Worm (Caenorhabditis elegans) whole organism, L3 larva: ENCODE results near the gene tag-65.

Experiments
- R02D3.7 ChIP-seq: fragments of 150-350 bp; optimal IDR thresholded peaks from 2 replicates; lab custom pipeline; 2014; ENCODE audit warnings: missing biosample characterization, missing genetic modification characterization
- ZK546.5 ChIP-seq: sonication (generic microtip); optimal IDR thresholded peaks from 2 replicates; lab custom pipeline; 2017; ENCODE audit warnings: missing biosample characterization, missing genetic modification characterization
- aly-2 ChIP-seq: fragments of 150-350 bp; optimal IDR thresholded peaks from 2 replicates; lab custom pipeline; 2014; ENCODE audit warnings: missing biosample characterization, missing genetic modification characterization
- ama-1 ChIP-seq: fragments of 150-350 bp; optimal IDR thresholded peaks from 2 replicates; lab custom pipeline; 2018
- ceh-16 ChIP-seq: sonication (generic microtip); optimal IDR thresholded peaks from 2 replicates; lab custom pipeline; 2017; ENCODE audit warnings: missing biosample characterization, missing genetic modification characterization
- ceh-28 ChIP-seq: fragments of 150-350 bp; optimal IDR thresholded peaks from 2 replicates; lab custom pipeline; 2014; ENCODE audit warnings: missing biosample characterization, missing genetic modification reagents, missing genetic modification characterization
- ceh-82 ChIP-seq: fragments of 150-350 bp; optimal IDR thresholded peaks from 2 replicates; lab custom pipeline; 2014; ENCODE audit warnings: missing biosample characterization, missing genetic modification characterization
- ceh-9 ChIP-seq: sonication (generic microtip); optimal IDR thresholded peaks from 2 replicates; lab custom pipeline; 2018; ENCODE audit warnings: missing biosample characterization, missing genetic modification characterization
- daf-12 ChIP-seq: fragments of 150-350 bp; optimal IDR thresholded peaks from 2 replicates; lab custom pipeline; 2014; ENCODE audit warnings: missing biosample characterization, missing genetic modification reagents, missing genetic modification characterization
- egl-27 ChIP-seq: sonication (generic microtip); optimal IDR thresholded peaks from 4 replicates; lab custom pipeline; 2017; ENCODE audit warnings: missing biosample characterization, missing genetic modification reagents, missing genetic modification characterization
- egl-5 ChIP-seq: fragments of 150-350 bp; optimal IDR thresholded peaks from 2 replicates; lab custom pipeline; 2017; ENCODE audit warnings: missing biosample characterization, missing genetic modification reagents, missing genetic modification characterization, inconsistent platforms
- elt-1 ChIP-seq: fragments of 150-350 bp; optimal IDR thresholded peaks from 2 replicates; lab custom pipeline; 2014; ENCODE audit warnings: missing biosample characterization, missing genetic modification characterization
- elt-2 ChIP-seq: sonication (generic microtip); optimal IDR thresholded peaks from 2 replicates; lab custom pipeline; 2016; ENCODE audit warnings: missing genetic modification reagents, mild to moderate bottlenecking, missing genetic modification characterization, missing compliant biosample characterization
- elt-3 ChIP-seq, 3 experiments: fragments of 150-350 bp in 1 of 3; sonication (generic microtip) in 2 of 3; optimal IDR thresholded peaks; 2 replicates in 2 of 3; 4 replicates in 1 of 3; lab custom pipeline; 2014 to 2017; ENCODE audit warnings: missing biosample characterization in 3 of 3, missing genetic modification characterization in 3 of 3
- eor-1 ChIP-seq, 2 experiments: fragments of 150-350 bp; optimal IDR thresholded peaks; 2 replicates each; lab custom pipeline; 2014 to 2018; ENCODE audit warnings: missing biosample characterization in 2 of 2, missing genetic modification characterization in 2 of 2
- fkh-10 ChIP-seq: sonication (generic microtip); optimal IDR thresholded peaks from 2 replicates; lab custom pipeline; 2017; ENCODE audit warnings: missing biosample characterization, missing genetic modification reagents, missing genetic modification characterization
- fkh-2 ChIP-seq: fragments of 150-350 bp; optimal IDR thresholded peaks from 2 replicates; lab custom pipeline; 2014; ENCODE audit warnings: missing biosample characterization, missing genetic modification reagents, missing genetic modification characterization
- fos-1 ChIP-seq: fragments of 150-350 bp; optimal IDR thresholded peaks from 2 replicates; lab custom pipeline; 2014; ENCODE audit warnings: missing biosample characterization, missing genetic modification characterization
- hmg-11 ChIP-seq: sonication (generic microtip); optimal IDR thresholded peaks from 2 replicates; lab custom pipeline; 2016; ENCODE audit warnings: missing genetic modification characterization, missing compliant biosample characterization
- jun-1 ChIP-seq: fragments of 150-350 bp; optimal IDR thresholded peaks from 2 replicates; lab custom pipeline; 2014; ENCODE audit warnings: missing biosample characterization, missing genetic modification reagents, missing genetic modification characterization
- lin-15B ChIP-seq: fragments of 150-350 bp; optimal IDR thresholded peaks from 2 replicates; lab custom pipeline; 2014; ENCODE audit warnings: missing biosample characterization, missing genetic modification characterization
- lin-39 ChIP-seq: fragments of 150-350 bp; optimal IDR thresholded peaks from 2 replicates; lab custom pipeline; 2018; ENCODE audit warnings: missing biosample characterization, missing genetic modification reagents, missing genetic modification characterization
- lsy-12 ChIP-seq: sonication (generic microtip); optimal IDR thresholded peaks from 2 replicates; lab custom pipeline; 2016; ENCODE audit warnings: mild to moderate bottlenecking, missing genetic modification characterization, missing compliant biosample characterization
- mdl-1 ChIP-seq: fragments of 150-350 bp; optimal IDR thresholded peaks from 2 replicates; lab custom pipeline; 2014; ENCODE audit warnings: missing biosample characterization, missing genetic modification characterization
- mml-1 ChIP-seq: fragments of 150-350 bp; sonication (generic microtip); optimal IDR thresholded peaks from 3 replicates; lab custom pipeline; 2014; ENCODE audit warnings: missing biosample characterization, missing genetic modification characterization
- nfya-1 ChIP-seq: sonication (generic microtip); optimal IDR thresholded peaks from 2 replicates; lab custom pipeline; 2017; ENCODE audit warnings: missing genetic modification characterization, mild to moderate bottlenecking, missing compliant biosample characterization, antibody characterized with exemption, moderate library complexity; ENCODE audit not compliant: insufficient read depth
- nhr-11 ChIP-seq: fragments of 150-350 bp; optimal IDR thresholded peaks from 2 replicates; lab custom pipeline; 2014; ENCODE audit warnings: missing biosample characterization, missing genetic modification characterization
- nhr-12 ChIP-seq: fragments of 150-350 bp; optimal IDR thresholded peaks from 2 replicates; lab custom pipeline; 2014; ENCODE audit warnings: missing biosample characterization, missing genetic modification characterization
- nhr-23 ChIP-seq: fragments of 150-350 bp; optimal IDR thresholded peaks from 2 replicates; lab custom pipeline; 2014; ENCODE audit warnings: missing biosample characterization, missing genetic modification reagents, missing genetic modification characterization
- nhr-237 ChIP-seq: fragments of 150-350 bp; optimal IDR thresholded peaks from 2 replicates; lab custom pipeline; 2014; ENCODE audit warnings: missing biosample characterization, missing genetic modification characterization
- nhr-25 ChIP-seq: sonication (generic microtip); optimal IDR thresholded peaks from 2 replicates; lab custom pipeline; 2017; ENCODE audit warnings: missing biosample characterization, missing genetic modification characterization
- nhr-28 ChIP-seq: fragments of 150-350 bp; optimal IDR thresholded peaks from 2 replicates; lab custom pipeline; 2014; ENCODE audit warnings: missing biosample characterization, missing genetic modification characterization
- nhr-43 ChIP-seq: sonication (generic microtip); optimal IDR thresholded peaks from 2 replicates; lab custom pipeline; 2016; ENCODE audit warnings: mild to moderate bottlenecking, missing genetic modification characterization, missing compliant biosample characterization; ENCODE audit not compliant: poor library complexity, severe bottlenecking
- nhr-67 ChIP-seq: fragments of 150-350 bp; optimal IDR thresholded peaks from 2 replicates; lab custom pipeline; 2014; ENCODE audit warnings: missing biosample characterization, missing genetic modification characterization
- nhr-76 ChIP-seq: fragments of 150-350 bp; sonication (generic microtip); optimal IDR thresholded peaks from 5 replicates; lab custom pipeline; 2014; ENCODE audit warnings: missing biosample characterization, missing genetic modification characterization
- nhr-77 ChIP-seq: fragments of 150-350 bp; optimal IDR thresholded peaks from 2 replicates; lab custom pipeline; 2014; ENCODE audit warnings: missing biosample characterization, missing genetic modification characterization
- pha-4 ChIP-seq: fragments of 150-350 bp; optimal IDR thresholded peaks from 2 replicates; lab custom pipeline; 2014; ENCODE audit warnings: missing biosample characterization, missing genetic modification reagents, missing genetic modification characterization
- pqm-1 ChIP-seq: fragments of 150-350 bp; optimal IDR thresholded peaks from 2 replicates; lab custom pipeline; 2017; ENCODE audit warnings: missing biosample characterization, missing genetic modification characterization, inconsistent platforms
- sea-2 ChIP-seq: fragments of 150-350 bp; sonication (generic microtip); optimal IDR thresholded peaks from 4 replicates; lab custom pipeline; 2014; ENCODE audit warnings: missing biosample characterization, missing genetic modification reagents, missing genetic modification characterization
- skn-1 ChIP-seq: fragments of 150-350 bp; optimal IDR thresholded peaks from 2 replicates; lab custom pipeline; 2014; ENCODE audit warnings: missing biosample characterization, missing genetic modification characterization
- snpc-4 ChIP-seq: fragments of 150-350 bp; optimal IDR thresholded peaks from 2 replicates; lab custom pipeline; 2014; ENCODE audit warnings: missing biosample characterization, missing genetic modification characterization
- tbx-2 ChIP-seq: sonication (generic microtip); optimal IDR thresholded peaks from 2 replicates; lab custom pipeline; 2016; ENCODE audit warnings: mild to moderate bottlenecking, missing genetic modification characterization, missing compliant biosample characterization
- unc-39 ChIP-seq: sonication (generic microtip); optimal IDR thresholded peaks from 4 replicates; lab custom pipeline; 2017; ENCODE audit warnings: missing biosample characterization, missing genetic modification characterization
- unc-62 ChIP-seq: fragments of 150-350 bp; sonication (generic microtip); optimal IDR thresholded peaks from 4 replicates; lab custom pipeline; 2014; ENCODE audit warnings: missing biosample characterization, missing genetic modification reagents, missing genetic modification characterization
- zag-1 ChIP-seq: fragments of 150-350 bp; optimal IDR thresholded peaks from 2 replicates; lab custom pipeline; 2014; ENCODE audit warnings: missing biosample characterization, missing genetic modification characterization
- ztf-11 ChIP-seq: fragments of 150-350 bp; optimal IDR thresholded peaks from 2 replicates; lab custom pipeline; 2014; ENCODE audit warnings: missing biosample characterization, missing genetic modification characterization
- ztf-4 ChIP-seq: fragments of 150-350 bp; optimal IDR thresholded peaks from 2 replicates; lab custom pipeline; 2014; ENCODE audit warnings: missing biosample characterization, missing genetic modification characterization

tag-65 gene

DNA sequence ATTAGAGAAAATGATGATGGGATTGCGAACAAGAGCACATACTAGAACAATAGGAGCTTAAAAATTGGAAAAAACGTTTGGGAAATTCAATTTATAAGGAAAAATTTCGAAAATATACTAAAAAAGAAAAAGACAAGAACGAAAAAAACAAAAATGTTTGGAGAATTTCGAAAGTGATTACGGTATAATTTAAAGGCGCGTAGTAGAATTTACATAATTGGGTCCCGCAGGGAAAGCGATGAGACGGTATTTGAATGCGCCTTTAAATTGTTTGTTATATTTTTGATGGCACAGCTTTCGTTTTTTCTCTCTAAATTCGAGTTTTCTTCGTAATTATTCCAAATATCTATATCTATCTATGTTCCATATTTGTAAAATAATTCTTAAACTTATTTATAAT, 18.3 kb downstream of the tag-65 start:
- no peak for TF ChIP-seq nhr-28
- no peak for TF ChIP-seq eor-1 (tag; optimal IDR thresholded peaks at IDR 0.05; lab: Kevin White, UChicago)
- no peak for TF ChIP-seq elt-2 (tag; lab: Kevin White, UChicago)
- no peak for TF ChIP-seq daf-12
- no peak for TF ChIP-seq nhr-12 (tag; lab: Kevin White, UChicago)
- TF ChIP-seq fos-1 (tag; lab: Kevin White, UChicago): no peak
- no peak for TF ChIP-seq pha-4 (tag; lab: Kevin White, UChicago)
- no peak for TF ChIP-seq nhr-237 (tag; lab: Kevin White, UChicago)
- no peak for TF ChIP-seq ceh-82
- no peak for TF ChIP-seq lin-39 (tag; lab: Kevin White, UChicago)
- TF ChIP-seq nhr-11 (tag; lab: Kevin White, UChicago): no peak

DNA sequence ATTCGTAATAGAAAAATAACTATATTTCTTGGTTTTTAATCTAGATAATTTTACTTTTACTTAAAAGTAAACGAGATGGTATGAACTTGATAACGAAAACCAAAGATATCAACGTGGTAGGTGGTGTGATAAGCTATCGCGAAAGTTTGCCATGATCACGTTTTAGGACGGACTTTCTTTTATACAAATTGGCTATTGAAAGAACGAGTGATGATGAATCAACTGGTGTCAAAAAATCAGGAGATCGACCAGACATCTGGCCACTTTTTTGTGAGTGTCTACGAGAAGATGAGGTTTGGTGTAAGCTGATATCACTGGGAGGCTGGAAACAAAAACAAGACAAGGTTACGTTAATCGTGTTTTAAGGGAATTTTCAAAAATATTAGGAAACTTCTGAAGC, 19.2 kb downstream of the tag-65 start:
- peak; percentile 19 for TF ChIP-seq nhr-43 (tag; lab: Kevin White, UChicago)
- TF ChIP-seq nfya-1: peak; percentile 23
- TF ChIP-seq egl-5 (tag; lab: Kevin White, UChicago): no peak
- TF ChIP-seq elt-3 (tag; optimal IDR thresholded peaks at IDR 0.05; lab: Kevin White, UChicago): peak in 2 of 3 experiments; percentile 22 to 74
- TF ChIP-seq nhr-25 (tag; lab: Kevin White, UChicago): peak; percentile 23
- TF ChIP-seq sea-2: no peak
- peak; percentile 41 for TF ChIP-seq jun-1
- peak; percentile 39 for TF ChIP-seq nhr-23 (tag; lab: Kevin White, UChicago)
- TF ChIP-seq pqm-1: peak; percentile 15
- TF ChIP-seq fos-1 (tag; lab: Kevin White, UChicago): no peak
- TF ChIP-seq elt-1 (tag; lab: Kevin White, UChicago): no peak

DNA sequence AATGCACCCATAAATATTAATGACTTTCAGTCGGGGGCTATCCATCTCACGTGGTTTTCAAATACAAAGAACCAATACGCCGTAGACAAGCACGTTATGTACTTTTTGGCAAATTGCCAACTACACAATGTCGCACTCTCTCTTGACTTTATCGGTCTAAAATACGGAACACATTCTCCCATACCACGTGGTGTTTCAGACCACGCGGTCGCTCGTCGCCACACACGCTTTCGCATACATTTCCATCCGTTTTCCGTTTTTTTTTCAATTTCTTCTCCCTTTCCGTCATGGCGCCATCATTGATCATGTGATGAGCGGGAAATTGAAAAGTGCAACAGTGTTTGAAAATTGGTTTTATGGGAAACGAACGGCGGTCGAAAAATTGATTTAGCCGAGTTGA, 19.8 kb downstream of the tag-65 start:
- TF ChIP-seq nhr-76 (tag; lab: Kevin White, UChicago) (no peak), pha-4 (tag; lab: Kevin White, UChicago) (peak; percentile 86), mml-1 (tag; lab: Kevin White, UChicago) (no peak), mdl-1 (tag; lab: Kevin White, UChicago) (peak; percentile 94), zag-1 (tag; lab: Kevin White, UChicago) (no peak), ztf-4 (peak; percentile 33), elt-2 (tag; lab: Kevin White, UChicago) (peak; percentile 96), nhr-12 (tag; lab: Kevin White, UChicago) (no peak), tbx-2 (tag; lab: Kevin White, UChicago) (peak; percentile 86), ceh-82 (no peak), ceh-9 (tag; lab: Kevin White, UChicago) (no peak), nhr-25 (tag; lab: Kevin White, UChicago) (peak; percentile 95), fos-1 (tag; lab: Kevin White, UChicago) (no peak), ceh-16 (tag; lab: Kevin White, UChicago) (no peak), lin-15B (tag; lab: Kevin White, UChicago) (peak; percentile 59), hmg-11 (tag; lab: Kevin White, UChicago) (no peak), nhr-237 (tag; lab: Kevin White, UChicago) (no peak), nhr-11 (tag; lab: Kevin White, UChicago) (no peak), nhr-28 (no peak), jun-1 (peak; percentile 88), egl-27 (tag; lab: Kevin White, UChicago) (no peak), sea-2 (no peak), unc-62 (GFP tag; lab: Kevin White, UChicago) (no peak), daf-12 (no peak), nhr-43 (tag; lab: Kevin White, UChicago) (peak; percentile 98), fkh-2 (tag; lab: Kevin White, UChicago) (no peak), fkh-10 (GFP tag; lab: Kevin White, UChicago) (no peak), lin-39 (tag; lab: Kevin White, UChicago) (peak; percentile 6), eor-1 (tag; optimal IDR thresholded peaks at IDR 0.05; lab: Kevin White, UChicago) (no peak), nhr-77 (no peak), R02D3.7 (tag; lab: Kevin White, UChicago) (peak; percentile 10), ama-1 (peak; percentile 45), ZK546.5 (tag; lab: Kevin White, UChicago) (no peak), elt-3 (tag; optimal IDR thresholded peaks at IDR 0.05; lab: Kevin White, UChicago) (peak in 1 of 3 experiments; percentile 67), nhr-67 (no peak), nfya-1 (peak; percentile 67), pqm-1 (peak; percentile 75), ceh-28 (tag; lab: Kevin White, UChicago) (no peak), elt-1 (tag; lab: Kevin White, UChicago) (peak; percentile 58), ztf-11 (tag; lab: Kevin White, UChicago) (no peak), unc-39 (tag; lab: Kevin White, UChicago) (no peak), skn-1 (tag; lab: Kevin White, UChicago) (no peak), snpc-4 (tag; lab: Kevin White, UChicago) (peak; percentile 59), lsy-12 (tag; lab: Kevin White, UChicago) (peak; percentile 89), egl-5 (tag; lab: Kevin White, UChicago) (peak; percentile 87), aly-2 (tag; lab: Kevin White, UChicago) (no peak), nhr-23 (tag; lab: Kevin White, UChicago) (peak; percentile 95)
- TF ChIP-seq, all 47 proteins: peak for 20
